Worm (Caenorhabditis elegans) whole organism, L1 larva: ENCODE results near the gene twk-44.

Experiments
- alr-1 ChIP-seq: fragments of 200-800 bp; sonication (Bioruptor generic); optimal IDR thresholded peaks from 2 replicates; lab custom pipeline; 2018; ENCODE audit warnings: borderline replicate concordance, mild to moderate bottlenecking, missing genetic modification characterization, missing compliant biosample characterization
- dpl-1 ChIP-seq, 3 experiments: fragments of 150-350 bp in 2 of 3; sonication (generic microtip) in 1 of 3; optimal IDR thresholded peaks; 2 replicates each; lab custom pipeline; 2014 to 2017; ENCODE audit warnings: missing biosample characterization in 3 of 3, missing genetic modification characterization in 3 of 3, missing genetic modification reagents in 3 of 3
- efl-3 ChIP-seq: fragments of 200-800 bp; sonication (Bioruptor generic); optimal IDR thresholded peaks from 2 replicates; lab custom pipeline; 2018; ENCODE audit warnings: mild to moderate bottlenecking, missing genetic modification characterization, missing compliant biosample characterization
- lin-15B ChIP-seq: fragments of 150-350 bp; sonication (generic microtip); optimal IDR thresholded peaks from 3 replicates; lab custom pipeline; 2014; ENCODE audit warnings: missing biosample characterization, missing genetic modification characterization
- nhr-12 ChIP-seq: sonication (generic microtip); optimal IDR thresholded peaks from 2 replicates; lab custom pipeline; 2017; ENCODE audit warnings: missing biosample characterization, missing genetic modification characterization
- nhr-28 ChIP-seq: fragments of 150-350 bp; optimal IDR thresholded peaks from 2 replicates; lab custom pipeline; 2014; ENCODE audit warnings: missing biosample characterization, missing genetic modification characterization
- xbp-1 ChIP-seq: sonication (generic microtip); optimal IDR thresholded peaks from 2 replicates; lab custom pipeline; 2016; ENCODE audit warnings: missing genetic modification characterization, missing compliant biosample characterization

ce11 chrX:11665522-11666017 is 38.7 kb upstream of the twk-44 start:
- TF ChIP-seq dpl-1 (GFP tag; optimal IDR thresholded peaks at IDR 0.05; lab: Kevin White, UChicago), result no peak
- TF ChIP-seq efl-3, result no peak
- no peak for TF ChIP-seq lin-15B (tag; lab: Kevin White, UChicago)
- no peak for TF ChIP-seq nhr-28 (tag; lab: Kevin White, UChicago)
- TF ChIP-seq nhr-12, result no peak
- TF ChIP-seq xbp-1, result no peak
- no peak for TF ChIP-seq alr-1 (tag; lab: Kevin White, UChicago)
